Worm (Caenorhabditis elegans) whole organism, late embryonic: ENCODE measurements around the gene ZK930.7.

ENCODE experiments used
- K02D7.2 ChIP-seq: sonication (generic microtip); optimal IDR thresholded peaks from 2 replicates; lab custom pipeline; 2017; ENCODE audit warnings: mild to moderate bottlenecking, missing genetic modification characterization, missing compliant biosample characterization
- Y22D7AL.16 ChIP-seq: sonication (generic microtip); optimal IDR thresholded peaks from 2 replicates; lab custom pipeline; 2016; ENCODE audit warnings: missing genetic modification characterization, missing compliant biosample characterization
- ahr-1 ChIP-seq: sonication (generic microtip); optimal IDR thresholded peaks from 2 replicates; lab custom pipeline; 2016; ENCODE audit warnings: missing genetic modification characterization, missing compliant biosample characterization
- ceh-2 ChIP-seq: sonication (generic microtip); optimal IDR thresholded peaks from 2 replicates; lab custom pipeline; 2016; ENCODE audit warnings: missing genotype, missing genetic modification characterization, missing compliant biosample characterization
- ceh-24 ChIP-seq: sonication (generic microtip); optimal IDR thresholded peaks from 2 replicates; lab custom pipeline; 2016; ENCODE audit warnings: mild to moderate bottlenecking, missing genetic modification characterization, missing compliant biosample characterization
- ceh-31 ChIP-seq: sonication (generic microtip); optimal IDR thresholded peaks from 2 replicates; lab custom pipeline; 2016; ENCODE audit warnings: missing genetic modification characterization, missing compliant biosample characterization
- ceh-45 ChIP-seq: fragments of 200-800 bp; sonication (Bioruptor generic); IDR thresholded peaks from 2 replicates; pipeline ENCODE4 v1.3.6; 2022; ENCODE audit warnings: missing genetic modification reagents, missing genetic modification characterization, missing compliant biosample characterization
- dmd-4 ChIP-seq: sonication (generic microtip); optimal IDR thresholded peaks from 2 replicates; lab custom pipeline; 2016; ENCODE audit warnings: borderline replicate concordance, missing genetic modification characterization, missing compliant biosample characterization
- dve-1 ChIP-seq: sonication (generic microtip); optimal IDR thresholded peaks from 2 replicates; lab custom pipeline; 2017; ENCODE audit warnings: antibody characterized with exemption, mild to moderate bottlenecking, missing genetic modification characterization, missing compliant biosample characterization
- elt-4 ChIP-seq: sonication (generic microtip); optimal IDR thresholded peaks from 2 replicates; lab custom pipeline; 2016; ENCODE audit warnings: missing genetic modification characterization, missing compliant biosample characterization
- fax-1 ChIP-seq: sonication (generic microtip); optimal IDR thresholded peaks from 2 replicates; lab custom pipeline; 2016; ENCODE audit warnings: missing genotype, missing genetic modification characterization, missing compliant biosample characterization
- gmeb-2 ChIP-seq: sonication (generic microtip); optimal IDR thresholded peaks from 2 replicates; lab custom pipeline; 2016; ENCODE audit warnings: missing genetic modification characterization, inconsistent platforms, missing compliant biosample characterization
- hlh-13 ChIP-seq: fragments of 200-800 bp; sonication (Bioruptor generic); optimal IDR thresholded peaks from 2 replicates; lab custom pipeline; 2018; ENCODE audit warnings: mild to moderate bottlenecking, missing genetic modification characterization, missing compliant biosample characterization
- hlh-30 ChIP-seq: sonication (generic microtip); optimal IDR thresholded peaks from 2 replicates; lab custom pipeline; 2017; ENCODE audit warnings: antibody characterized with exemption, missing genetic modification characterization, missing compliant biosample characterization; ENCODE audit not compliant: insufficient read depth
- hlh-6 ChIP-seq: sonication (generic microtip); optimal IDR thresholded peaks from 2 replicates; lab custom pipeline; 2016; ENCODE audit warnings: missing genotype, missing genetic modification characterization, missing compliant biosample characterization
- hlh-8 ChIP-seq: sonication (generic microtip); optimal IDR thresholded peaks from 2 replicates; lab custom pipeline; 2016; ENCODE audit warnings: missing genotype, missing genetic modification characterization, missing compliant biosample characterization
- lim-6 ChIP-seq: sonication (generic microtip); optimal IDR thresholded peaks from 2 replicates; lab custom pipeline; 2016; ENCODE audit warnings: missing genetic modification characterization, missing compliant biosample characterization
- madf-2 ChIP-seq: sonication (generic microtip); optimal IDR thresholded peaks from 2 replicates; lab custom pipeline; 2017; ENCODE audit warnings: missing genetic modification characterization, missing compliant biosample characterization
- nfya-1 ChIP-seq: sonication (generic microtip); optimal IDR thresholded peaks from 2 replicates; lab custom pipeline; 2017; ENCODE audit warnings: missing genetic modification characterization, mild to moderate bottlenecking, missing compliant biosample characterization, antibody characterized with exemption, moderate library complexity
- nhr-11 ChIP-seq: fragments of 150-350 bp; optimal IDR thresholded peaks from 2 replicates; lab custom pipeline; 2014; ENCODE audit warnings: missing biosample characterization, missing genetic modification characterization
- sdc-2 ChIP-seq: sonication (generic microtip); optimal IDR thresholded peaks from 2 replicates; lab custom pipeline; 2016; ENCODE audit warnings: missing genotype, missing genetic modification characterization, missing compliant biosample characterization

The ZK930.7 gene

ce11 chrII:11963132-11963630 is 48.8 kb downstream of the ZK930.7 start:
- peak; percentile 84 for TF ChIP-seq nfya-1
- no peak for TF ChIP-seq hlh-30 (tag; lab: Kevin White, UChicago)
- TF ChIP-seq, all 69 proteins: peak for 1

ce11 chrII:11964847-11965246 is 50.4 kb downstream of the ZK930.7 start:
- TF ChIP-seq ceh-31 (tag; lab: Kevin White, UChicago) (no peak), lim-6 (tag; lab: Kevin White, UChicago) (no peak), hlh-6 (tag; lab: Kevin White, UChicago) (no peak), ceh-45 (GFP tag; lab: Robert Waterston, UW) (no peak), sdc-2 (no peak), dve-1 (tag; lab: Kevin White, UChicago) (no peak), K02D7.2 (no peak), ceh-24 (tag; lab: Kevin White, UChicago) (no peak), elt-4 (no peak), hlh-13 (no peak), madf-2 (tag; lab: Kevin White, UChicago) (no peak), nhr-11 (no peak), dmd-4 (tag; lab: Kevin White, UChicago) (no peak), hlh-8 (no peak), ceh-2 (tag; lab: Kevin White, UChicago) (no peak), Y22D7AL.16 (tag; lab: Kevin White, UChicago) (no peak), gmeb-2 (tag; lab: Kevin White, UChicago) (no peak), ahr-1 (tag; lab: Kevin White, UChicago) (no peak), fax-1 (tag; lab: Kevin White, UChicago) (no peak)
